Fruit fly (Drosophila melanogaster) whole organism, adult: ENCODE results near the gene FucTD.

Experiments used
- CG11617 ChIP-seq: fragments of 200-800 bp; sonication (Bioruptor generic); optimal IDR thresholded peaks from 2 replicates; lab custom pipeline; 2017; ENCODE audit warnings: mild to moderate bottlenecking, missing biosample characterization, missing genetic modification reagents, missing genetic modification characterization
- CG14711 ChIP-seq: fragments of 200-800 bp; sonication (Bioruptor generic); optimal IDR thresholded peaks from 2 replicates; lab custom pipeline; 2018; ENCODE audit warnings: missing biosample characterization, mild to moderate bottlenecking, missing genetic modification characterization, moderate library complexity
- CG1620 ChIP-seq: fragments of 200-800 bp; sonication (Bioruptor generic); optimal IDR thresholded peaks from 2 replicates; lab custom pipeline; 2016; ENCODE audit warnings: missing biosample characterization, missing genetic modification characterization
- CG33017 ChIP-seq: fragments of 200-800 bp; sonication (Bioruptor generic); optimal IDR thresholded peaks from 2 replicates; lab custom pipeline; 2018; ENCODE audit warnings: missing biosample characterization, mild to moderate bottlenecking, missing genetic modification characterization, moderate library complexity
- CG5204 ChIP-seq: fragments of 200-800 bp; sonication (Bioruptor generic); optimal IDR thresholded peaks from 2 replicates; lab custom pipeline; 2016; ENCODE audit warnings: missing biosample characterization, missing genetic modification characterization
- CG7045 ChIP-seq: fragments of 200-800 bp; sonication (Bioruptor generic); optimal IDR thresholded peaks from 2 replicates; lab custom pipeline; 2017; ENCODE audit warnings: missing biosample characterization, mild to moderate bottlenecking, missing genetic modification characterization
- CG7101 ChIP-seq: fragments of 200-800 bp; sonication (Bioruptor generic); optimal IDR thresholded peaks from 2 replicates; lab custom pipeline; 2018; ENCODE audit warnings: missing biosample characterization, mild to moderate bottlenecking, missing genetic modification characterization, moderate library complexity
- Clk ChIP-seq: fragments of 200-800 bp; sonication (Bioruptor generic); optimal IDR thresholded peaks from 2 replicates; lab custom pipeline; 2017; ENCODE audit warnings: missing biosample characterization, missing genetic modification characterization
- Crg-1 ChIP-seq: fragments of 200-800 bp; sonication (Bioruptor generic); optimal IDR thresholded peaks from 2 replicates; lab custom pipeline; 2016; ENCODE audit warnings: missing biosample characterization, missing genetic modification characterization
- Hr96 ChIP-seq: fragments of 200-800 bp; sonication (Bioruptor generic); optimal IDR thresholded peaks from 2 replicates; lab custom pipeline; 2016; ENCODE audit warnings: missing biosample characterization, missing genetic modification characterization
- Mnt ChIP-seq: fragments of 200-800 bp; sonication (Bioruptor generic); optimal IDR thresholded peaks from 2 replicates; lab custom pipeline; 2016; ENCODE audit warnings: missing biosample characterization, mild to moderate bottlenecking, missing genetic modification characterization
- bab1 ChIP-seq: fragments of 200-800 bp; sonication (Bioruptor generic); optimal IDR thresholded peaks from 3 replicates; lab custom pipeline; 2019; ENCODE audit warnings: missing biosample characterization, mild to moderate bottlenecking, missing genetic modification characterization, moderate library complexity
- cic ChIP-seq: fragments of 200-800 bp; sonication (Bioruptor generic); optimal IDR thresholded peaks from 2 replicates; lab custom pipeline; 2017; ENCODE audit warnings: missing biosample characterization, mild to moderate bottlenecking, missing genetic modification characterization, moderate library complexity
- cnc ChIP-seq, 2 experiments: fragments of >200 bp; optimal IDR thresholded peaks; 2 replicates each; lab custom pipeline; 2017
- kay ChIP-seq: fragments of 200-800 bp; sonication (Bioruptor generic); peaks from one replicate; lab custom pipeline; 2016; ENCODE audit warnings: missing biosample characterization, missing genetic modification characterization, borderline replicate concordance
- ovo ChIP-seq: fragments of 200-800 bp; sonication (Bioruptor generic); optimal IDR thresholded peaks from 2 replicates; lab custom pipeline; 2016; ENCODE audit warnings: missing biosample characterization, missing genetic modification characterization
- pad ChIP-seq: fragments of 200-800 bp; sonication (Bioruptor generic); optimal IDR thresholded peaks from 3 replicates; lab custom pipeline; 2017; ENCODE audit warnings: missing biosample characterization, missing genetic modification characterization, mild to moderate bottlenecking, moderate library complexity, missing genetic modification reagents
- tj ChIP-seq: fragments of 200-800 bp; sonication (Bioruptor generic); optimal IDR thresholded peaks from 3 replicates; lab custom pipeline; 2017; ENCODE audit warnings: missing biosample characterization, mild to moderate bottlenecking, missing genetic modification characterization, moderate library complexity
- toe ChIP-seq: fragments of 200-800 bp; sonication (Bioruptor generic); optimal IDR thresholded peaks from 2 replicates; lab custom pipeline; 2016; ENCODE audit warnings: missing biosample characterization, missing genetic modification characterization

FucTD gene

dm6 chr3L:1463547-1463946 is 47.5 kb downstream of the FucTD start, which contains the start of gene rho:
Gene rho (plus strand): TSS chr3L:1463811.
- TF ChIP-seq bab1 (GFP tag; lab: Kevin White, UChicago) = peak; percentile 36
- no peak for TF ChIP-seq CG1620 (GFP tag; lab: Kevin White, UChicago)
- TF ChIP-seq CG5204 (GFP tag; lab: Kevin White, UChicago) = no peak
- TF ChIP-seq Hr96 (GFP tag; lab: Kevin White, UChicago) = no peak
- no peak for TF ChIP-seq Crg-1 (GFP tag; lab: Kevin White, UChicago)
- no peak for TF ChIP-seq cnc (optimal IDR thresholded peaks at IDR 0.05; lab: Kevin White, UChicago)
- no peak for TF ChIP-seq CG33017 (tag; lab: Kevin White, UChicago)
- TF ChIP-seq pad (GFP tag; lab: Kevin White, UChicago) = no peak
- peak; percentile 23 for TF ChIP-seq Mnt (GFP tag; lab: Kevin White, UChicago)

- TF ChIP-seq Crg-1 (GFP tag; lab: Kevin White, UChicago) (no peak), kay (GFP tag; lab: Kevin White, UChicago) (no peak), tj (GFP tag; lab: Kevin White, UChicago) (no peak), Hr96 (GFP tag; lab: Kevin White, UChicago) (no peak), CG33017 (tag; lab: Kevin White, UChicago) (no peak), cic (GFP tag; lab: Kevin White, UChicago) (no peak), CG1620 (GFP tag; lab: Kevin White, UChicago) (no peak), CG11617 (GFP tag; lab: Kevin White, UChicago) (no peak), bab1 (GFP tag; lab: Kevin White, UChicago) (no peak), cnc (optimal IDR thresholded peaks at IDR 0.05; lab: Kevin White, UChicago) (no peak), ovo (GFP tag; lab: Kevin White, UChicago) (no peak), pad (GFP tag; lab: Kevin White, UChicago) (no peak), Mnt (GFP tag; lab: Kevin White, UChicago) (no peak), CG7101 (tag; lab: Kevin White, UChicago) (no peak), CG5204 (GFP tag; lab: Kevin White, UChicago) (no peak), toe (GFP tag; lab: Kevin White, UChicago) (no peak), Clk (GFP tag; lab: Kevin White, UChicago) (no peak), CG14711 (no peak), CG7045 (GFP tag; lab: Kevin White, UChicago) (no peak)
Measured at dm6 chr3L:1464465-1464864, 48.4 kb downstream of the FucTD start.
